Worm (Caenorhabditis elegans) whole organism, young adult: ENCODE results near the gene C01G6.2.

Experiments
- B0261.1 ChIP-seq: sonication (generic microtip); optimal IDR thresholded peaks from 2 replicates; lab custom pipeline; 2016; ENCODE audit warnings: mild to moderate bottlenecking, missing genetic modification characterization, moderate library complexity, missing compliant biosample characterization
- C06A6.2 ChIP-seq: fragments of 200-800 bp; sonication (Bioruptor generic); conservative IDR thresholded peaks from 2 replicates; pipeline ENCODE4 v1.3.6; 2022; ENCODE audit warnings: missing genetic modification characterization, missing compliant biosample characterization
- D2030.7 ChIP-seq: fragments of 200-800 bp; sonication (Bioruptor generic); IDR thresholded peaks from 2 replicates; pipeline ENCODE4 v1.3.6; 2022; ENCODE audit warnings: missing genetic modification reagents, missing genetic modification characterization, missing compliant biosample characterization
- F22D6.2 ChIP-seq: sonication (generic microtip); optimal IDR thresholded peaks from 2 replicates; lab custom pipeline; 2016; ENCODE audit warnings: mild to moderate bottlenecking, missing genetic modification characterization, missing compliant biosample characterization
- F39B2.1 ChIP-seq: fragments of 200-800 bp; sonication (Bioruptor generic); IDR thresholded peaks from 2 replicates; pipeline ENCODE4 v1.3.6; 2022; ENCODE audit warnings: missing genetic modification reagents, missing genetic modification characterization, missing compliant biosample characterization
- F49E8.2 ChIP-seq: sonication (generic microtip); optimal IDR thresholded peaks from 3 replicates; lab custom pipeline; 2017; ENCODE audit warnings: missing genetic modification characterization, mild to moderate bottlenecking, missing compliant biosample characterization, antibody characterized with exemption, moderate library complexity; ENCODE audit not compliant: insufficient read depth
- F55B11.4 ChIP-seq: sonication (generic microtip); optimal IDR thresholded peaks from 2 replicates; lab custom pipeline; 2016; ENCODE audit warnings: missing compliant biosample characterization, missing genetic modification characterization, borderline replicate concordance; ENCODE audit not compliant: insufficient read depth
- K11D2.4 ChIP-seq: fragments of 200-800 bp; sonication (Bioruptor generic); IDR thresholded peaks from 2 replicates; pipeline ENCODE4 v1.3.6; 2022; ENCODE audit warnings: missing genetic modification reagents, missing genetic modification characterization, missing compliant biosample characterization
- T07F8.4 ChIP-seq: sonication (generic microtip); optimal IDR thresholded peaks from 2 replicates; lab custom pipeline; 2016; ENCODE audit warnings: mild to moderate bottlenecking, missing genetic modification characterization, moderate library complexity, missing compliant biosample characterization
- T26A5.8 ChIP-seq: sonication (generic microtip); optimal IDR thresholded peaks from 2 replicates; lab custom pipeline; 2016; ENCODE audit warnings: missing genetic modification characterization, missing compliant biosample characterization
- Y53G8AR.9 ChIP-seq: fragments of 200-800 bp; sonication (Bioruptor generic); conservative IDR thresholded peaks from 2 replicates; pipeline ENCODE4 v1.3.6; 2022; ENCODE audit warnings: missing genetic modification reagents, missing genetic modification characterization, missing compliant biosample characterization
- Y67H2A.10 ChIP-seq: fragments of 200-800 bp; sonication (Bioruptor generic); conservative IDR thresholded peaks from 2 replicates; pipeline ENCODE4 v1.3.6; 2022; ENCODE audit warnings: missing genetic modification reagents, missing genetic modification characterization, missing compliant biosample characterization
- Y95B8A.8 ChIP-seq: fragments of 200-800 bp; sonication (Bioruptor generic); IDR thresholded peaks from 2 replicates; pipeline ENCODE4 v1.3.6; 2022; ENCODE audit warnings: missing genetic modification reagents, missing genetic modification characterization, missing compliant biosample characterization
- akir-1 ChIP-seq: fragments of 200-800 bp; sonication (Bioruptor generic); optimal IDR thresholded peaks from 2 replicates; lab custom pipeline; 2018; ENCODE audit warnings: mild to moderate bottlenecking, missing genetic modification characterization, moderate library complexity, missing compliant biosample characterization
- aptf-3 ChIP-seq: fragments of 200-800 bp; sonication (Bioruptor generic); IDR thresholded peaks from 2 replicates; pipeline ENCODE4 v1.3.6; 2022; ENCODE audit warnings: missing genetic modification characterization, missing compliant biosample characterization
- bed-1 ChIP-seq: fragments of 200-800 bp; sonication (Bioruptor generic); IDR thresholded peaks from 2 replicates; pipeline ENCODE4 v1.3.6; 2022; ENCODE audit warnings: missing genetic modification reagents, missing genetic modification characterization, missing compliant biosample characterization
- ccch-3 ChIP-seq: fragments of 200-800 bp; sonication (Bioruptor generic); optimal IDR thresholded peaks from 2 replicates; lab custom pipeline; 2018; ENCODE audit warnings: mild to moderate bottlenecking, missing genetic modification characterization, missing compliant biosample characterization
- dpl-1 ChIP-seq: fragments of 150-350 bp; optimal IDR thresholded peaks from 2 replicates; lab custom pipeline; 2014; ENCODE audit warnings: missing biosample characterization, missing genetic modification reagents, missing genetic modification characterization
- ekl-4 ChIP-seq: fragments of 200-800 bp; sonication (Bioruptor generic); IDR thresholded peaks from 2 replicates; pipeline ENCODE4 v1.3.6; 2022; ENCODE audit warnings: missing genetic modification reagents, missing genetic modification characterization, missing compliant biosample characterization
- gei-17 ChIP-seq: fragments of 200-800 bp; sonication (Bioruptor generic); optimal IDR thresholded peaks from 2 replicates; lab custom pipeline; 2018; ENCODE audit warnings: mild to moderate bottlenecking, missing genetic modification characterization, missing compliant biosample characterization
- hlh-26 ChIP-seq: fragments of 200-800 bp; sonication (Bioruptor generic); conservative IDR thresholded peaks from 2 replicates; pipeline ENCODE4 v1.3.6; 2022; ENCODE audit warnings: missing genetic modification reagents, missing genetic modification characterization, missing compliant biosample characterization
- hmg-20 ChIP-seq: fragments of 200-800 bp; sonication (Bioruptor generic); IDR thresholded peaks from 2 replicates; pipeline ENCODE4 v1.3.6; 2022; ENCODE audit warnings: missing genetic modification reagents, missing genetic modification characterization, missing compliant biosample characterization
- lag-1 ChIP-seq: fragments of 200-800 bp; sonication (Bioruptor generic); IDR thresholded peaks from 2 replicates; pipeline ENCODE4 v1.3.6; 2022; ENCODE audit warnings: missing genetic modification reagents, missing genetic modification characterization, missing compliant biosample characterization
- let-526 ChIP-seq: fragments of 200-800 bp; sonication (Bioruptor generic); IDR thresholded peaks from 2 replicates; pipeline ENCODE4 v1.3.6; 2022; ENCODE audit warnings: missing genetic modification reagents, missing genetic modification characterization, missing compliant biosample characterization
- let-607 ChIP-seq, 2 experiments: fragments of 200-800 bp in 1 of 2; sonication (Bioruptor generic) in 1 of 2; sonication (generic microtip) in 1 of 2; optimal IDR thresholded peaks; 2 replicates each; lab custom pipeline; 2016 to 2018; ENCODE audit warnings: mild to moderate bottlenecking in 2 of 2, missing compliant biosample characterization in 2 of 2, missing genetic modification characterization in 2 of 2, moderate library complexity in 2 of 2, missing genotype in 1 of 2
- lin-26 ChIP-seq: fragments of 200-800 bp; sonication (Bioruptor generic); IDR thresholded peaks from 2 replicates; pipeline ENCODE4 v1.3.6; 2022; ENCODE audit warnings: missing genetic modification reagents, missing genetic modification characterization, missing compliant biosample characterization
- lin-54 ChIP-seq: fragments of 200-800 bp; sonication (Bioruptor generic); optimal IDR thresholded peaks from 2 replicates; lab custom pipeline; 2018; ENCODE audit warnings: mild to moderate bottlenecking, missing genetic modification characterization, missing compliant biosample characterization
- lir-1 ChIP-seq: fragments of 200-800 bp; sonication (Bioruptor generic); conservative IDR thresholded peaks from 2 replicates; pipeline ENCODE4 v1.3.6; 2022; ENCODE audit warnings: missing genetic modification reagents, missing genetic modification characterization, missing compliant biosample characterization
- lsl-1 ChIP-seq: fragments of 200-800 bp; sonication (Bioruptor generic); optimal IDR thresholded peaks from 2 replicates; lab custom pipeline; 2018; ENCODE audit warnings: mild to moderate bottlenecking, missing genetic modification characterization, moderate library complexity, missing compliant biosample characterization
- lsy-27 ChIP-seq: sonication (generic microtip); optimal IDR thresholded peaks from 2 replicates; lab custom pipeline; 2017; ENCODE audit warnings: missing genetic modification characterization, mild to moderate bottlenecking, missing compliant biosample characterization, antibody characterized with exemption, missing genotype, borderline replicate concordance; ENCODE audit not compliant: insufficient read depth
- madf-10 ChIP-seq: sonication (generic microtip); optimal IDR thresholded peaks from 2 replicates; lab custom pipeline; 2016; ENCODE audit warnings: mild to moderate bottlenecking, missing genetic modification characterization, missing compliant biosample characterization
- nfyb-1 ChIP-seq: fragments of 200-800 bp; sonication (Bioruptor generic); IDR thresholded peaks from 2 replicates; pipeline ENCODE4 v1.3.6; 2022; ENCODE audit warnings: missing genetic modification reagents, missing genetic modification characterization, missing compliant biosample characterization
- nhr-179 ChIP-seq: sonication (generic microtip); optimal IDR thresholded peaks from 2 replicates; lab custom pipeline; 2016; ENCODE audit warnings: mild to moderate bottlenecking, missing genetic modification characterization, missing compliant biosample characterization
- nhr-80 ChIP-seq: sonication (generic microtip); optimal IDR thresholded peaks from 2 replicates; lab custom pipeline; 2016; ENCODE audit warnings: missing genetic modification characterization, missing compliant biosample characterization
- nhr-90 ChIP-seq: sonication (generic microtip); optimal IDR thresholded peaks from 2 replicates; lab custom pipeline; 2016; ENCODE audit warnings: missing genotype, mild to moderate bottlenecking, missing genetic modification characterization, missing compliant biosample characterization
- pha-4 ChIP-seq: fragments of 150-350 bp; sonication (generic microtip); optimal IDR thresholded peaks from 2 replicates; lab custom pipeline; 2014; ENCODE audit warnings: missing biosample characterization, missing genetic modification reagents, missing genetic modification characterization
- rpc-1 ChIP-seq, 2 experiments: fragments of 150-350 bp in 1 of 2; sonication (generic microtip) in 1 of 2; optimal IDR thresholded peaks; 2 replicates each; lab custom pipeline; 2014 to 2018; ENCODE audit warnings: missing biosample characterization in 1 of 2, missing genetic modification characterization in 1 of 2, missing genetic modification reagents in 1 of 2, missing genotype in 1 of 2
- snpc-1.1 ChIP-seq: sonication (generic microtip); optimal IDR thresholded peaks from 2 replicates; lab custom pipeline; 2017; ENCODE audit warnings: missing genetic modification characterization, mild to moderate bottlenecking, missing compliant biosample characterization, antibody characterized with exemption, moderate library complexity, missing genotype, missing genetic modification reagents; ENCODE audit not compliant: insufficient read depth
- sptf-2 ChIP-seq: fragments of 200-800 bp; sonication (Bioruptor generic); optimal IDR thresholded peaks from 2 replicates; lab custom pipeline; 2018; ENCODE audit warnings: mild to moderate bottlenecking, missing genetic modification characterization, missing compliant biosample characterization
- tbp1 ChIP-seq: fragments of 200-800 bp; sonication (Bioruptor generic); optimal IDR thresholded peaks from 2 replicates; lab custom pipeline; 2018; ENCODE audit warnings: mild to moderate bottlenecking, missing genetic modification characterization, missing compliant biosample characterization
- tlf-1 ChIP-seq: fragments of 200-800 bp; sonication (Bioruptor generic); optimal IDR thresholded peaks from 2 replicates; lab custom pipeline; 2018; ENCODE audit warnings: mild to moderate bottlenecking, missing genetic modification characterization, missing compliant biosample characterization
- unc-130 ChIP-seq: sonication (generic microtip); optimal IDR thresholded peaks from 2 replicates; lab custom pipeline; 2016; ENCODE audit warnings: missing genetic modification reagents, missing genetic modification characterization, missing compliant biosample characterization
- unc-62 ChIP-seq: fragments of 150-350 bp; optimal IDR thresholded peaks from 2 replicates; lab custom pipeline; 2014; ENCODE audit warnings: missing biosample characterization, missing genetic modification reagents, missing genetic modification characterization
- xnd-1 ChIP-seq: sonication (generic microtip); optimal IDR thresholded peaks from 2 replicates; lab custom pipeline; 2016; ENCODE audit warnings: missing genotype, missing genetic modification reagents, missing genetic modification characterization, missing compliant biosample characterization
- zim-3 ChIP-seq: sonication (generic microtip); optimal IDR thresholded peaks from 2 replicates; lab custom pipeline; 2017; ENCODE audit warnings: mild to moderate bottlenecking, missing genetic modification characterization, moderate library complexity, missing compliant biosample characterization
- ztf-26 ChIP-seq: sonication (generic microtip); optimal IDR thresholded peaks from 2 replicates; lab custom pipeline; 2017; ENCODE audit warnings: missing genetic modification characterization, missing compliant biosample characterization

The C01G6.2 gene

DNA sequence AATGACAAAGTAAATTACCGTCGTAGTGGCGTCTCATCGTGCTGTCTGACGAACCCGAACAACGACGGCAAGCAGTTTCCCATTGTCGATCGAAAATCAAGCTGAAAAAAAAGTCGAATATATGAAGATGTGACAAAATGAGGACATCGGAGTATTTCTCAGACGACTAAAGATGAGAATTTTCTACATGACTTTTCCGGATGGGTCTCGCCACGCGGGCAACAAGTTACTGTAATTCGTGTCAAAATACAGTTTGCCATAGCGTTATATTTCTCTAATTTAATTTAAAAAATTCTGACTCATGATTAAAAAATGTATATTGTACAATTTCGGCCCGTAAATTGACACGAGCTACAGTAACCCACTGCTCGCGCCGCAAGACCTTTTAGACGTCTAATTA lies 6.1 kb downstream of the C01G6.2 start, which contains the start of gene C01G6.4:
C01G6.4 (minus strand) TSS at position 101 of the 400 bp plus-strand sequence.
- TF ChIP-seq K11D2.4 (GFP tag; lab: Robert Waterston, UW) (no peak), unc-130 (no peak), let-607 (tag; optimal IDR thresholded peaks at IDR 0.05; lab: Kevin White, UChicago) (no peak), lin-26 (GFP tag; lab: Robert Waterston, UW) (no peak), nfyb-1 (GFP tag; lab: Robert Waterston, UW) (no peak), lir-1 (GFP tag; lab: Robert Waterston, UW) (no peak), aptf-3 (GFP tag; lab: Robert Waterston, UW) (no peak), lsy-27 (tag; lab: Kevin White, UChicago) (no peak), Y67H2A.10 (no peak)

DNA sequence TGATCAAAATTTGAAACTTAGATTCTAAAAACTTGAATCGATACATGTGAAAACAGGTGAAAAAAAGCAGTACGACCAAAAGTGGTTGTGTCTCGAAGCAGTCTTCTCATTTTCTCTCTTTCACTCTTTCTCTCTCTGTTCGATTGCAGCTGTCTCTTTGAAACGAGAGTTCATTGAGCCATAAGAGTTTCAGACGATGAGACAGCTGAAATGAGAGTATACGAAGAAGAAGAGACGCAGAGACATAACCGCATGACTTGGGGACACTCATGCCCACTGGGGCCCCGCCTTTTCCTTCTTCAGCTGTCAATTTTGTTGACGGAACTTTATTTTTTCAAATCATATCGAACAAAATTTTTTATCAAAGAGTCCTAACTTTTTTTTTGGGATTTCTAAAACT lies 7.1 kb downstream of the C01G6.2 start:
- TF ChIP-seq F49E8.2 (tag; lab: Kevin White, UChicago) (no peak), tlf-1 (GFP tag; lab: Kevin White, UChicago) (peak; percentile 40), T07F8.4 (tag; lab: Kevin White, UChicago) (no peak), snpc-1.1 (tag; lab: Kevin White, UChicago) (no peak), nhr-80 (tag; lab: Kevin White, UChicago) (peak; percentile 81), F39B2.1 (GFP tag; lab: Robert Waterston, UW) (no peak), dpl-1 (GFP tag; lab: Kevin White, UChicago) (no peak), pha-4 (tag; lab: Kevin White, UChicago) (peak; percentile 37), lin-54 (GFP tag; lab: Kevin White, UChicago) (peak; percentile 47), ekl-4 (GFP tag; lab: Robert Waterston, UW) (peak; percentile 72), unc-62 (GFP tag; lab: Kevin White, UChicago) (peak; percentile 86), Y53G8AR.9 (0 out of 2 replicates have a peak, but pooled peaks have one; percentile 31), tbp1 (GFP tag; lab: Kevin White, UChicago) (peak; percentile 48), Y95B8A.8 (GFP tag; lab: Robert Waterston, UW) (0 out of 2 replicates have a peak, but pooled peaks have one; percentile 17), F22D6.2 (tag; lab: Kevin White, UChicago) (peak; percentile 44), xnd-1 (tag; lab: Kevin White, UChicago) (no peak), akir-1 (GFP tag; lab: Kevin White, UChicago) (no peak), aptf-3 (GFP tag; lab: Robert Waterston, UW) (no peak), ccch-3 (GFP tag; lab: Kevin White, UChicago) (no peak), sptf-2 (no peak), ztf-26 (tag; lab: Kevin White, UChicago) (peak; percentile 79), B0261.1 (tag; lab: Kevin White, UChicago) (no peak), unc-130 (no peak), nfyb-1 (GFP tag; lab: Robert Waterston, UW) (peak; percentile 67; the same call in 1 of the 2 replicates), gei-17 (GFP tag; lab: Kevin White, UChicago) (no peak), F55B11.4 (tag; lab: Kevin White, UChicago) (no peak), D2030.7 (no peak), nhr-179 (no peak), hlh-26 (GFP tag; lab: Robert Waterston, UW) (no peak), bed-1 (GFP tag; lab: Robert Waterston, UW) (no peak), rpc-1 (optimal IDR thresholded peaks at IDR 0.05; lab: Kevin White, UChicago) (no peak), rpc-1 (tag; optimal IDR thresholded peaks at IDR 0.05; lab: Kevin White, UChicago) (no peak), zim-3 (no peak), nhr-90 (tag; lab: Kevin White, UChicago) (peak; percentile 1), hmg-20 (no peak), lsl-1 (GFP tag; lab: Kevin White, UChicago) (no peak), madf-10 (tag; lab: Kevin White, UChicago) (peak; percentile 49), lag-1 (GFP tag; lab: Robert Waterston, UW) (no peak), let-526 (peak; percentile 62; the same call in 1 of the 2 replicates), T26A5.8 (tag; lab: Kevin White, UChicago) (no peak), C06A6.2 (GFP tag; lab: Robert Waterston, UW) (0 out of 2 replicates have a peak, but pooled peaks have one; percentile 47)
